Worm (Caenorhabditis elegans) whole organism, L3 larva: ENCODE measurements around the gene alkb-1.

Source experiments
- aly-2 ChIP-seq: fragments of 150-350 bp; optimal IDR thresholded peaks from 2 replicates; lab custom pipeline; 2014; ENCODE audit warnings: missing biosample characterization, missing genetic modification characterization
- ceh-82 ChIP-seq: fragments of 150-350 bp; optimal IDR thresholded peaks from 2 replicates; lab custom pipeline; 2014; ENCODE audit warnings: missing biosample characterization, missing genetic modification characterization
- daf-12 ChIP-seq: fragments of 150-350 bp; optimal IDR thresholded peaks from 2 replicates; lab custom pipeline; 2014; ENCODE audit warnings: missing biosample characterization, missing genetic modification reagents, missing genetic modification characterization
- egl-27 ChIP-seq: sonication (generic microtip); optimal IDR thresholded peaks from 4 replicates; lab custom pipeline; 2017; ENCODE audit warnings: missing biosample characterization, missing genetic modification reagents, missing genetic modification characterization
- elt-2 ChIP-seq: sonication (generic microtip); optimal IDR thresholded peaks from 2 replicates; lab custom pipeline; 2016; ENCODE audit warnings: missing genetic modification reagents, mild to moderate bottlenecking, missing genetic modification characterization, missing compliant biosample characterization
- fkh-10 ChIP-seq: sonication (generic microtip); optimal IDR thresholded peaks from 2 replicates; lab custom pipeline; 2017; ENCODE audit warnings: missing biosample characterization, missing genetic modification reagents, missing genetic modification characterization
- jun-1 ChIP-seq: fragments of 150-350 bp; optimal IDR thresholded peaks from 2 replicates; lab custom pipeline; 2014; ENCODE audit warnings: missing biosample characterization, missing genetic modification reagents, missing genetic modification characterization
- nhr-11 ChIP-seq: fragments of 150-350 bp; optimal IDR thresholded peaks from 2 replicates; lab custom pipeline; 2014; ENCODE audit warnings: missing biosample characterization, missing genetic modification characterization
- nhr-237 ChIP-seq: fragments of 150-350 bp; optimal IDR thresholded peaks from 2 replicates; lab custom pipeline; 2014; ENCODE audit warnings: missing biosample characterization, missing genetic modification characterization
- nhr-43 ChIP-seq: sonication (generic microtip); optimal IDR thresholded peaks from 2 replicates; lab custom pipeline; 2016; ENCODE audit warnings: mild to moderate bottlenecking, missing genetic modification characterization, missing compliant biosample characterization; ENCODE audit not compliant: poor library complexity, severe bottlenecking
- skn-1 ChIP-seq: fragments of 150-350 bp; optimal IDR thresholded peaks from 2 replicates; lab custom pipeline; 2014; ENCODE audit warnings: missing biosample characterization, missing genetic modification characterization
- snpc-4 ChIP-seq: fragments of 150-350 bp; optimal IDR thresholded peaks from 2 replicates; lab custom pipeline; 2014; ENCODE audit warnings: missing biosample characterization, missing genetic modification characterization
- unc-39 ChIP-seq: sonication (generic microtip); optimal IDR thresholded peaks from 4 replicates; lab custom pipeline; 2017; ENCODE audit warnings: missing biosample characterization, missing genetic modification characterization
- unc-62 ChIP-seq: fragments of 150-350 bp; sonication (generic microtip); optimal IDR thresholded peaks from 4 replicates; lab custom pipeline; 2014; ENCODE audit warnings: missing biosample characterization, missing genetic modification reagents, missing genetic modification characterization

DNA sequence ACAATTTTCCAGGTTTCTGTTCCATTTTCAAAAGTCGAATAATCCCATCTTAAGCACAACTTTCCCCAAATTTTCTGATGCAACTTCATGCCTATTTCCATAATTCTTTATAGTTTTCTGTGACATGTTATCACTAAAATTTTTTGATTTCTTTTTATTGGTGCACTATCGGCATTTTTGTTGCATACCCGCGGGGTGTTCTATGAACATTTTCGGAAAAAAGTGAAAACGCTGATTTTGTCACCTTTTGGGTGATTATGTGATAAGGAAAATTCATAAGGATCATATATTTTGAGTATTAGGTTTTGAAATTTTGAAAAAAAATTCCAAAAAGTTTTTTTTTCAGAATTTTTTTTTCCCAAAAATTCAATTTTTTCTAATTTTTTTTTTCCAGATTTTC is 25.7 kb upstream of the alkb-1 start, which contains the start of gene aat-7:
- no peak for TF ChIP-seq egl-27 (tag; lab: Kevin White, UChicago)
- TF ChIP-seq nhr-43 (tag; lab: Kevin White, UChicago), result no peak
- TF ChIP-seq unc-62 (GFP tag; lab: Kevin White, UChicago), result no peak
- TF ChIP-seq aly-2, result no peak
- no peak for TF ChIP-seq unc-39 (tag; lab: Kevin White, UChicago)
- no peak for TF ChIP-seq daf-12 (tag; lab: Kevin White, UChicago)
- TF ChIP-seq elt-2 (tag; lab: Kevin White, UChicago), result peak; percentile 92
- TF ChIP-seq fkh-10, result no peak
- no peak for TF ChIP-seq nhr-11 (tag; lab: Kevin White, UChicago)
- no peak for TF ChIP-seq nhr-237 (tag; lab: Kevin White, UChicago)
- no peak for TF ChIP-seq snpc-4
- no peak for TF ChIP-seq ceh-82 (tag; lab: Kevin White, UChicago)
- TF ChIP-seq skn-1 (tag; lab: Kevin White, UChicago), result no peak
- peak; percentile 11 for TF ChIP-seq jun-1 (tag; lab: Kevin White, UChicago)
